Worm (Caenorhabditis elegans): ENCODE data around the gene ints-7.

DNA sequence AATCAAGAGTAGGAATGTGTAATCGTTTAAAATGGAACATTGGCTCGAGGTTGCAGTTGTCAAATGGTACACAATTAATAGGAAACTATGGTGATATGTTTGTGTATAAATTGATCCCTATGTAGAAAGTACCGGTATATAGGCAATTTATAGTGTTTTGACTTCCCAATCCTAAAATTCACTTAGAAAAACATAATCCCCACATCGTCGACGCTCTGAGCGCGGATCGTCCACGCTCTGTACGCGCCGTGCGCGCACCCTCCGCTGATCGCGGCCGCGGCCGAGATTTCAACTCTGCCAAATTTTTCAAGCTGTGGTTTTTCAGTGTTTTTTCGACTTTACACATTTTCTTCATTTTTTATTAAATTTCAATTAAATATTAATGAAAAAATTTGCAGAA, 26.3 kb upstream of the ints-7 start, which contains the start of gene F54D5.17:
- TF ChIP-seq hmbx-1 (tag; optimal IDR thresholded peaks at IDR 0.05) (no peak), B0310.2 (tag; optimal IDR thresholded peaks at IDR 0.05) (no peak), tbx-37 (GFP tag; conservative IDR thresholded peaks at IDR 0.05) (no peak), F13C5.2 (tag; optimal IDR thresholded peaks at IDR 0.05) (no peak), sea-1 (GFP tag; conservative IDR thresholded peaks at IDR 0.05) (no peak), tbx-11 (GFP tag; IDR thresholded peaks at IDR 0.05) (no peak), ceh-36 (tag; optimal IDR thresholded peaks at IDR 0.05) (no peak), tra-4 (tag; optimal IDR thresholded peaks at IDR 0.05) (no peak), aly-1 (tag; optimal IDR thresholded peaks at IDR 0.05) (no peak), hmg-4 (GFP tag; optimal IDR thresholded peaks at IDR 0.05) (no peak), scrt-1 (GFP tag; IDR thresholded peaks at IDR 0.05) (no peak), ets-7 (tag; optimal IDR thresholded peaks at IDR 0.05) (no peak)

Measured in whole organism, early embryonic.